Worm (Caenorhabditis elegans) whole organism, L2 larva: ENCODE results near the gene F46C5.4.

Source experiments
- C34F6.9 ChIP-seq: fragments of 150-350 bp; optimal IDR thresholded peaks from 2 replicates; lab custom pipeline; 2014; ENCODE audit warnings: missing biosample characterization, missing genetic modification characterization
- F13H6.1 ChIP-seq: sonication (generic microtip); optimal IDR thresholded peaks from 2 replicates; lab custom pipeline; 2016; ENCODE audit warnings: missing genetic modification characterization, missing compliant biosample characterization
- Y55F3AM.14 ChIP-seq: fragments of 200-800 bp; sonication (Bioruptor generic); optimal IDR thresholded peaks from 2 replicates; lab custom pipeline; 2018; ENCODE audit warnings: mild to moderate bottlenecking, missing genetic modification characterization, missing compliant biosample characterization
- ZK546.5 ChIP-seq: sonication (generic microtip); optimal IDR thresholded peaks from 2 replicates; lab custom pipeline; 2017; ENCODE audit warnings: missing biosample characterization, missing genetic modification characterization
- alr-1 ChIP-seq: fragments of 150-350 bp; optimal IDR thresholded peaks from 2 replicates; lab custom pipeline; 2014; ENCODE audit warnings: missing biosample characterization, missing genetic modification characterization
- ama-1 ChIP-seq: fragments of 150-350 bp; optimal IDR thresholded peaks from 2 replicates; lab custom pipeline; 2018; ENCODE audit warnings: inconsistent platforms
- blmp-1 ChIP-seq: sonication (generic microtip); optimal IDR thresholded peaks from 2 replicates; lab custom pipeline; 2017; ENCODE audit warnings: missing genetic modification characterization, mild to moderate bottlenecking, missing compliant biosample characterization, antibody characterized with exemption, moderate library complexity; ENCODE audit not compliant: insufficient read depth
- crh-2 ChIP-seq: sonication (generic microtip); optimal IDR thresholded peaks from 2 replicates; lab custom pipeline; 2017; ENCODE audit warnings: missing biosample characterization, missing genetic modification characterization
- dmd-4 ChIP-seq: sonication (generic microtip); optimal IDR thresholded peaks from 2 replicates; lab custom pipeline; 2017; ENCODE audit warnings: missing biosample characterization, missing genetic modification characterization
- elt-3 ChIP-seq: sonication (generic microtip); optimal IDR thresholded peaks from 2 replicates; lab custom pipeline; 2017; ENCODE audit warnings: missing biosample characterization, missing genetic modification characterization
- fos-1 ChIP-seq: fragments of 150-350 bp; optimal IDR thresholded peaks from 2 replicates; lab custom pipeline; 2014; ENCODE audit warnings: missing biosample characterization, missing genetic modification characterization
- gmeb-1 ChIP-seq: fragments of 150-350 bp; optimal IDR thresholded peaks from 2 replicates; lab custom pipeline; 2014; ENCODE audit warnings: missing biosample characterization, missing genetic modification characterization
- lin-11 ChIP-seq: fragments of 150-350 bp; sonication (generic microtip); optimal IDR thresholded peaks from 2 replicates; lab custom pipeline; 2014; ENCODE audit warnings: missing biosample characterization, missing genetic modification characterization, inconsistent platforms, mixed read lengths
- lsy-2 ChIP-seq, 2 experiments: fragments of 150-350 bp in 1 of 2; sonication (generic microtip) in 1 of 2; optimal IDR thresholded peaks; 2 replicates each; lab custom pipeline; 2014 to 2017; ENCODE audit warnings: missing biosample characterization in 2 of 2, missing genetic modification characterization in 2 of 2
- mab-5 ChIP-seq: fragments of 150-350 bp; optimal IDR thresholded peaks from 2 replicates; lab custom pipeline; 2014; ENCODE audit warnings: missing biosample characterization, missing genetic modification characterization
- mdl-1 ChIP-seq, 2 experiments: fragments of 150-350 bp in 1 of 2; sonication (generic microtip) in 1 of 2; optimal IDR thresholded peaks; 2 replicates each; lab custom pipeline; 2017; ENCODE audit warnings: missing biosample characterization in 2 of 2, missing genetic modification characterization in 2 of 2
- nhr-10 ChIP-seq: sonication (generic microtip); optimal IDR thresholded peaks from 2 replicates; lab custom pipeline; 2017; ENCODE audit warnings: missing biosample characterization, missing genetic modification characterization
- nhr-11 ChIP-seq: fragments of 150-350 bp; optimal IDR thresholded peaks from 2 replicates; lab custom pipeline; 2014; ENCODE audit warnings: missing biosample characterization, missing genetic modification characterization
- nhr-129 ChIP-seq: fragments of 150-350 bp; optimal IDR thresholded peaks from 2 replicates; lab custom pipeline; 2014; ENCODE audit warnings: missing biosample characterization, missing genetic modification characterization
- nhr-21 ChIP-seq: fragments of 150-350 bp; optimal IDR thresholded peaks from 2 replicates; lab custom pipeline; 2014; ENCODE audit warnings: missing biosample characterization, missing genetic modification characterization
- nhr-23 ChIP-seq: fragments of 150-350 bp; optimal IDR thresholded peaks from 2 replicates; lab custom pipeline; 2014; ENCODE audit warnings: missing biosample characterization, missing genetic modification reagents, missing genetic modification characterization
- nhr-237 ChIP-seq: fragments of 150-350 bp; optimal IDR thresholded peaks from 2 replicates; lab custom pipeline; 2014; ENCODE audit warnings: missing biosample characterization, missing genetic modification characterization
- nhr-25 ChIP-seq: fragments of 150-350 bp; sonication (generic microtip); optimal IDR thresholded peaks from 3 replicates; lab custom pipeline; 2014; ENCODE audit warnings: missing biosample characterization, missing genetic modification characterization
- nhr-6 ChIP-seq: fragments of 150-350 bp; optimal IDR thresholded peaks from 2 replicates; lab custom pipeline; 2014; ENCODE audit warnings: missing biosample characterization, missing genetic modification characterization
- nhr-77 ChIP-seq: fragments of 150-350 bp; optimal IDR thresholded peaks from 2 replicates; lab custom pipeline; 2014; ENCODE audit warnings: missing biosample characterization, missing genetic modification characterization
- sem-4 ChIP-seq: fragments of 150-350 bp; optimal IDR thresholded peaks from 2 replicates; lab custom pipeline; 2014; ENCODE audit warnings: missing biosample characterization, missing genetic modification reagents, missing genetic modification characterization
- skn-1 ChIP-seq: sonication (generic microtip); optimal IDR thresholded peaks from 2 replicates; lab custom pipeline; 2017; ENCODE audit warnings: missing biosample characterization, missing genetic modification characterization
- sma-9 ChIP-seq, 2 experiments: fragments of 150-350 bp in 1 of 2; sonication (generic microtip) in 1 of 2; optimal IDR thresholded peaks; 2 replicates each; lab custom pipeline; 2014 to 2016; ENCODE audit warnings: missing genetic modification characterization in 2 of 2, mild to moderate bottlenecking in 1 of 2, missing biosample characterization in 1 of 2, missing compliant biosample characterization in 1 of 2, missing genetic modification reagents in 1 of 2, moderate library complexity in 1 of 2
- unc-62 ChIP-seq: fragments of 150-350 bp; optimal IDR thresholded peaks from 2 replicates; lab custom pipeline; 2014; ENCODE audit warnings: missing biosample characterization, missing genetic modification reagents, missing genetic modification characterization
- zag-1 ChIP-seq: fragments of 150-350 bp; optimal IDR thresholded peaks from 2 replicates; lab custom pipeline; 2014; ENCODE audit warnings: missing biosample characterization, missing genetic modification characterization
- ztf-1 ChIP-seq: fragments of 200-800 bp; sonication (Bioruptor generic); conservative IDR thresholded peaks from 2 replicates; pipeline ENCODE4 v1.3.6; 2022; ENCODE audit warnings: missing genetic modification characterization, missing compliant biosample characterization
- ztf-11 ChIP-seq: sonication (generic microtip); optimal IDR thresholded peaks from 2 replicates; lab custom pipeline; 2017; ENCODE audit warnings: missing biosample characterization, missing genetic modification characterization
- ztf-4 ChIP-seq: fragments of 150-350 bp; optimal IDR thresholded peaks from 2 replicates; lab custom pipeline; 2014; ENCODE audit warnings: missing biosample characterization, missing genetic modification characterization

Gene F46C5.4

ce11 chrII:8808482-8808881 is 27.4 kb upstream of the F46C5.4 start, which contains the start of gene F07H5.10:
TSS of gene F07H5.10 (minus strand) at chrII:8808582.
- TF ChIP-seq nhr-6 (tag; lab: Kevin White, UChicago) = no peak
- no peak for TF ChIP-seq ztf-11 (tag; lab: Kevin White, UChicago)
- no peak for TF ChIP-seq alr-1 (tag; lab: Kevin White, UChicago)
- TF ChIP-seq ZK546.5 = no peak
- no peak for TF ChIP-seq Y55F3AM.14 (GFP tag; lab: Kevin White, UChicago)
- TF ChIP-seq dmd-4 (tag; lab: Kevin White, UChicago) = no peak
- no peak for TF ChIP-seq nhr-11 (tag; lab: Kevin White, UChicago)
- TF ChIP-seq skn-1 = no peak
- TF ChIP-seq blmp-1 (tag; lab: Kevin White, UChicago) = no peak
- no peak for TF ChIP-seq sem-4 (tag; lab: Kevin White, UChicago)

DNA sequence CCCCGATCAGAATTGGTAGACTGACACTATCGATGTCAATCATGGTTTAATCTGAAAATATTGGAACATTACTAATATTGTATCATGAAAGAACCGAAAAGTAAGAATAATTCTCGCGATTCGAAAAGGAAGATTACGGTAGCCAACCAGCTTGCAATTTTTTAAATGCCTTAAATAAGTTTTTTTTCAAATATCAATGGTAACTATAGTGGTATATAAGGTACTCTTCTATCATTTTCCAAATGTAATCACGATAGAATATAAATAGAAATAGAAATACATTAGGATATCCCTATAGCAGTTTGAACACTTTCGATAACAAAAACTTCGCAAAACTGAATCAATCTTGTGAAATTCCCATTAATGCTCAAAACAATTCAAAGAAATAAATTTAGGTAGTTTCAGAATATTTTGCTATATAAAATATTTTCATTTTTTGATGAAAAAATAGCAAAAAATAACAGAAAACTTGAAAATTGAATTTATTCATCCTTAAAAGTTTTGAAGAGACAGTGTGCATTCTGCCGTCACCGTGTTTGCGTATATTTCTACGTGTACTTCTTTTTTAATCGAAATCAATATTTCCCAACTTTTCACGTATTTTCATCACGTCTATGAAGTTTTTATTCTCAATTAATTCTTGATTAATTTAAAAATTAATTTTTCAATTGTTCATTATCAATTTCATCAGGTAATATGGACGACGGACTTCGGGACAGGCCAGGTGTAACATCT is 25.0 kb upstream of the F46C5.4 start, which contains the start of the genes F46C5.9 and rer-1:
TSS of gene F46C5.9 (minus strand) at position 51 of the 735 bp plus-strand sequence.
TSS of gene rer-1 (plus strand) at position 692 of the 735 bp plus-strand sequence.
- no peak for TF ChIP-seq blmp-1 (tag; lab: Kevin White, UChicago)
- no peak for TF ChIP-seq ztf-4
- TF ChIP-seq crh-2 (tag; lab: Kevin White, UChicago) = peak; percentile 74
- no peak for TF ChIP-seq nhr-129 (tag; lab: Kevin White, UChicago)
- peak; percentile 17 for TF ChIP-seq fos-1 (tag; lab: Kevin White, UChicago)
- no peak for TF ChIP-seq nhr-10 (tag; lab: Kevin White, UChicago)
- peak; percentile 5 to 73 for TF ChIP-seq lsy-2 (tag; optimal IDR thresholded peaks at IDR 0.05; lab: Kevin White, UChicago)
- TF ChIP-seq Y55F3AM.14 (GFP tag; lab: Kevin White, UChicago) = no peak
- TF ChIP-seq nhr-77 (tag; lab: Kevin White, UChicago) = no peak
- no peak for TF ChIP-seq nhr-23
- no peak for TF ChIP-seq elt-3 (tag; lab: Kevin White, UChicago)
- TF ChIP-seq nhr-237 (tag; lab: Kevin White, UChicago) = no peak
- TF ChIP-seq C34F6.9 (tag; lab: Kevin White, UChicago) = peak; percentile 69
- no peak for TF ChIP-seq skn-1
- no peak for TF ChIP-seq dmd-4 (tag; lab: Kevin White, UChicago)
- TF ChIP-seq zag-1 (tag; lab: Kevin White, UChicago) = no peak

DNA sequence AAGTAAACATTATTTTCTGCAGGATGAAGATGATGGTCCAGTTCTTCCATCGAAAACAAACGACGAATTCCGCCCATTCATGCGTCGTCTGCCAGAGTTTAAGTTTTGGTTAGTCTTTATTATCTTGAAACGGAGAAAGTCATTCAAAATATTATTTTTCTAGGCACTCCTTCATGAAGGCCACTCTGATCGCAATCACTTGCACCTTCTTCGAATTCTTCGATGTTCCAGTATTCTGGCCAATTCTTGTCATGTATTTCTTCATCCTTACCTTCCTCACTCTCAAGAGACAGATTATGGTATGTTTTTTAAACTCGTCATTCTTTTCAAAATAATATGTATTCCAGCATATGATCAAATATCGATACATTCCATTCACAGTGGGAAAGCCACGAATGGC is 24.1 kb upstream of the F46C5.4 start:
- no peak for TF ChIP-seq unc-62
- TF ChIP-seq ztf-1 (GFP tag; lab: Robert Waterston, UW) = no peak
- no peak for TF ChIP-seq nhr-11 (tag; lab: Kevin White, UChicago)
- TF ChIP-seq nhr-25 (tag; lab: Kevin White, UChicago) = no peak
- TF ChIP-seq skn-1 = no peak
- TF ChIP-seq F13H6.1 (tag; lab: Kevin White, UChicago) = no peak
- peak; percentile 31 for TF ChIP-seq nhr-21 (tag; lab: Kevin White, UChicago)
- no peak for TF ChIP-seq nhr-237 (tag; lab: Kevin White, UChicago)
- no peak for TF ChIP-seq fos-1 (tag; lab: Kevin White, UChicago)
- no peak for TF ChIP-seq zag-1 (tag; lab: Kevin White, UChicago)
- TF ChIP-seq ama-1 = peak; percentile 24
- no peak for TF ChIP-seq nhr-23
- no peak for TF ChIP-seq alr-1 (tag; lab: Kevin White, UChicago)
- TF ChIP-seq crh-2 (tag; lab: Kevin White, UChicago) = peak; percentile 6
- no peak for TF ChIP-seq mab-5 (tag; lab: Kevin White, UChicago)

ce11 chrII:8812346-8812745 is 23.5 kb upstream of the F46C5.4 start:
- TF ChIP-seq C34F6.9 (tag; lab: Kevin White, UChicago) (peak; percentile 3), mdl-1 (tag; optimal IDR thresholded peaks at IDR 0.05; lab: Kevin White, UChicago) (no peak), ama-1 (peak; percentile 42), sma-9 (GFP tag; optimal IDR thresholded peaks at IDR 0.05; lab: Kevin White, UChicago) (no peak), sma-9 (tag; optimal IDR thresholded peaks at IDR 0.05; lab: Kevin White, UChicago) (no peak), nhr-6 (tag; lab: Kevin White, UChicago) (no peak), gmeb-1 (tag; lab: Kevin White, UChicago) (no peak), ztf-4 (peak; percentile 4), nhr-21 (tag; lab: Kevin White, UChicago) (peak; percentile 17), elt-3 (tag; lab: Kevin White, UChicago) (no peak), lin-11 (tag; lab: Kevin White, UChicago) (no peak)
